Fruit fly (Drosophila melanogaster) whole organism, embryonic: Measurements from ENCODE around the gene Muc68D.

ENCODE experiments used
- ATbp ChIP-seq: fragments of 200-800 bp; sonication (Bioruptor generic); optimal IDR thresholded peaks from 2 replicates; lab custom pipeline; 2017; ENCODE audit warnings: missing biosample characterization, mild to moderate bottlenecking, missing genetic modification characterization, missing genetic modification reagents
- Antp ChIP-seq: fragments of 200-800 bp; sonication (Bioruptor generic); optimal IDR thresholded peaks from 3 replicates; lab custom pipeline; 2016; ENCODE audit warnings: missing biosample characterization, missing genetic modification characterization
- Atf-2 ChIP-seq: fragments of 200-800 bp; sonication (Bioruptor generic); optimal IDR thresholded peaks from 2 replicates; lab custom pipeline; 2016; ENCODE audit warnings: missing biosample characterization, missing genetic modification characterization
- Atf6 ChIP-seq: fragments of 200-800 bp; sonication (Bioruptor generic); IDR thresholded peaks from 2 replicates; pipeline ENCODE4 v1.3.6; 2022; ENCODE audit warnings: missing biosample characterization, missing genetic modification characterization
- Bdp1 ChIP-seq: fragments of 200-800 bp; sonication (Bioruptor generic); optimal IDR thresholded peaks from 3 replicates; lab custom pipeline; 2016; ENCODE audit warnings: missing biosample characterization, missing genetic modification characterization
- CG10366 ChIP-seq: fragments of 200-800 bp; sonication (Bioruptor generic); IDR thresholded peaks from 2 replicates; pipeline ENCODE4 v1.3.6; 2022; ENCODE audit warnings: missing biosample characterization, missing genetic modification characterization
- CG12155 ChIP-seq: fragments of 200-800 bp; sonication (Bioruptor generic); optimal IDR thresholded peaks from 3 replicates; lab custom pipeline; 2016; ENCODE audit warnings: missing biosample characterization, missing genetic modification characterization
- CG12236 ChIP-seq: fragments of 200-800 bp; sonication (Bioruptor generic); optimal IDR thresholded peaks from 2 replicates; lab custom pipeline; 2016; ENCODE audit warnings: missing biosample characterization, missing genetic modification characterization
- CG12299 ChIP-seq: fragments of 200-800 bp; sonication (Bioruptor generic); optimal IDR thresholded peaks from 2 replicates; lab custom pipeline; 2018; ENCODE audit warnings: missing biosample characterization, mild to moderate bottlenecking, missing genetic modification characterization
- CG14050 ChIP-seq: fragments of 200-800 bp; sonication (Bioruptor generic); IDR thresholded peaks from 3 replicates; pipeline ENCODE4 v1.3.6; 2022; ENCODE audit warnings: missing biosample characterization, missing genetic modification characterization
- CG14667 ChIP-seq: fragments of 200-800 bp; sonication (Bioruptor generic); IDR thresholded peaks from 2 replicates; pipeline ENCODE4 v1.3.6; 2022; ENCODE audit warnings: missing biosample characterization, missing genetic modification characterization
- CG15479 ChIP-seq: fragments of 200-800 bp; sonication (Bioruptor generic); optimal IDR thresholded peaks from 3 replicates; lab custom pipeline; 2019; ENCODE audit warnings: missing biosample characterization, mild to moderate bottlenecking, missing genetic modification characterization, moderate library complexity
- CG1647 ChIP-seq: fragments of 200-800 bp; sonication (Bioruptor generic); optimal IDR thresholded peaks from 3 replicates; lab custom pipeline; 2016; ENCODE audit warnings: missing biosample characterization, missing genetic modification characterization
- CG17802 ChIP-seq: fragments of 200-800 bp; sonication (Bioruptor generic); optimal IDR thresholded peaks from 2 replicates; lab custom pipeline; 2018; ENCODE audit warnings: missing biosample characterization, mild to moderate bottlenecking, missing genetic modification characterization, moderate library complexity
- CG1832 ChIP-seq: fragments of 200-800 bp; sonication (Bioruptor generic); optimal IDR thresholded peaks from 2 replicates; lab custom pipeline; 2017; ENCODE audit warnings: missing biosample characterization, mild to moderate bottlenecking, missing genetic modification characterization, inconsistent platforms
- CG2129 ChIP-seq: fragments of 200-800 bp; sonication (Bioruptor generic); IDR thresholded peaks from 2 replicates; pipeline ENCODE4 v1.3.6; 2022; ENCODE audit warnings: missing biosample characterization, missing genetic modification characterization; ENCODE audit not compliant: partially characterized antibody
- CG2199 ChIP-seq: fragments of 200-800 bp; sonication (Bioruptor generic); IDR thresholded peaks from 3 replicates; pipeline ENCODE4 v1.3.6; 2022; ENCODE audit warnings: missing biosample characterization, missing genetic modification characterization
- CG33213 ChIP-seq: fragments of 200-800 bp; sonication (Bioruptor generic); optimal IDR thresholded peaks from 3 replicates; lab custom pipeline; 2016; ENCODE audit warnings: missing biosample characterization, missing genetic modification characterization
- CG4282 ChIP-seq: fragments of 200-800 bp; sonication (Bioruptor generic); optimal IDR thresholded peaks from 2 replicates; lab custom pipeline; 2016; ENCODE audit warnings: missing biosample characterization, missing genetic modification characterization
- CG7839 ChIP-seq: fragments of 200-800 bp; sonication (Bioruptor generic); optimal IDR thresholded peaks from 3 replicates; lab custom pipeline; 2018; ENCODE audit warnings: missing biosample characterization, mild to moderate bottlenecking, missing genetic modification characterization, moderate library complexity
- CG7987 ChIP-seq: fragments of 200-800 bp; sonication (Bioruptor generic); optimal IDR thresholded peaks from 2 replicates; lab custom pipeline; 2018; ENCODE audit warnings: missing biosample characterization, mild to moderate bottlenecking, missing genetic modification characterization, moderate library complexity
- CG9876 ChIP-seq: fragments of 200-800 bp; sonication (Bioruptor generic); optimal IDR thresholded peaks from 2 replicates; lab custom pipeline; 2016; ENCODE audit warnings: missing biosample characterization, missing genetic modification characterization
- CG9932 ChIP-seq: fragments of 200-800 bp; sonication (Bioruptor generic); IDR thresholded peaks from 2 replicates; pipeline ENCODE4 v1.3.6; 2022; ENCODE audit warnings: missing biosample characterization, missing genetic modification characterization
- Doc3 ChIP-seq: fragments of 200-800 bp; sonication (Bioruptor generic); IDR thresholded peaks from 3 replicates; pipeline ENCODE4 v1.3.6; 2022; ENCODE audit warnings: missing biosample characterization, missing genetic modification characterization; ENCODE audit not compliant: partially characterized antibody
- E2f2 ChIP-seq: fragments of 200-800 bp; sonication (Bioruptor generic); IDR thresholded peaks from 2 replicates; pipeline ENCODE4 v1.3.6; 2022; ENCODE audit warnings: missing biosample characterization, missing genetic modification characterization
- H15 ChIP-seq: fragments of 200-800 bp; sonication (Bioruptor generic); IDR thresholded peaks from 3 replicates; pipeline ENCODE4 v1.3.6; 2022; ENCODE audit warnings: missing biosample characterization, missing genetic modification characterization
- HLH54F ChIP-seq: fragments of 200-800 bp; sonication (Bioruptor generic); optimal IDR thresholded peaks from 3 replicates; lab custom pipeline; 2016; ENCODE audit warnings: missing biosample characterization, missing genetic modification characterization
- Kr ChIP-seq: fragments of 200-800 bp; sonication (Bioruptor generic); optimal IDR thresholded peaks from 2 replicates; lab custom pipeline; 2017; ENCODE audit warnings: missing biosample characterization, mild to moderate bottlenecking, missing genetic modification characterization
- Lhr ChIP-seq: fragments of 200-800 bp; sonication (Bioruptor generic); optimal IDR thresholded peaks from 3 replicates; lab custom pipeline; 2017; ENCODE audit warnings: mild to moderate bottlenecking, missing biosample characterization, missing genetic modification reagents, missing genetic modification characterization
- Neu2 ChIP-seq: fragments of 200-800 bp; sonication (Bioruptor generic); optimal IDR thresholded peaks from 3 replicates; lab custom pipeline; 2016; ENCODE audit warnings: missing biosample characterization, missing genetic modification characterization, borderline replicate concordance
- Nf-YB ChIP-seq: fragments of 200-800 bp; sonication (Bioruptor generic); optimal IDR thresholded peaks from 3 replicates; lab custom pipeline; 2019; ENCODE audit warnings: missing biosample characterization, mild to moderate bottlenecking, missing genetic modification characterization, moderate library complexity
- Rx ChIP-seq: fragments of 200-800 bp; sonication (Bioruptor generic); IDR thresholded peaks from 2 replicates; pipeline ENCODE4 v1.3.6; 2022; ENCODE audit warnings: missing biosample characterization, missing genetic modification characterization
- Side ChIP-seq: fragments of 200-800 bp; sonication (Bioruptor generic); optimal IDR thresholded peaks from 2 replicates; lab custom pipeline; 2016; ENCODE audit warnings: missing biosample characterization, missing genetic modification characterization
- TFAM ChIP-seq: fragments of 200-800 bp; sonication (Bioruptor generic); optimal IDR thresholded peaks from 2 replicates; lab custom pipeline; 2017; ENCODE audit warnings: missing biosample characterization, missing genetic modification characterization, inconsistent platforms
- ash1 ChIP-seq: fragments of 200-800 bp; sonication (Bioruptor generic); optimal IDR thresholded peaks from 2 replicates; lab custom pipeline; 2018; ENCODE audit warnings: missing biosample characterization, mild to moderate bottlenecking, missing genetic modification characterization
- bigmax ChIP-seq: fragments of 200-800 bp; sonication (Bioruptor generic); optimal IDR thresholded peaks from 2 replicates; lab custom pipeline; 2018; ENCODE audit warnings: missing biosample characterization, mild to moderate bottlenecking, missing genetic modification characterization
- corto ChIP-seq: fragments of 200-800 bp; sonication (Bioruptor generic); optimal IDR thresholded peaks from 2 replicates; lab custom pipeline; 2016; ENCODE audit warnings: missing biosample characterization, mild to moderate bottlenecking, missing genetic modification characterization, moderate library complexity
- eve ChIP-seq, 2 experiments: fragments of >200 bp; optimal IDR thresholded peaks; 2 replicates each; lab custom pipeline; 2017; ENCODE audit warnings: missing biosample characterization in 2 of 2, missing genetic modification characterization in 2 of 2
- ewg ChIP-seq: fragments of 200-800 bp; sonication (Bioruptor generic); optimal IDR thresholded peaks from 3 replicates; lab custom pipeline; 2017; ENCODE audit warnings: mild to moderate bottlenecking, missing biosample characterization, missing genetic modification reagents, missing genetic modification characterization
- eyg ChIP-seq: fragments of 200-800 bp; sonication (Bioruptor generic); optimal IDR thresholded peaks from 3 replicates; lab custom pipeline; 2016; ENCODE audit warnings: missing biosample characterization, missing genetic modification characterization
- gfzf ChIP-seq: fragments of 200-800 bp; sonication (Bioruptor generic); optimal IDR thresholded peaks from 2 replicates; lab custom pipeline; 2016; ENCODE audit warnings: missing biosample characterization, mild to moderate bottlenecking, missing genetic modification characterization, moderate library complexity
- grau ChIP-seq: fragments of 200-800 bp; optimal IDR thresholded peaks from 3 replicates; lab custom pipeline; 2019; ENCODE audit warnings: missing biosample characterization, mild to moderate bottlenecking, missing genetic modification characterization, moderate library complexity
- gt ChIP-seq: fragments of 200-800 bp; sonication (Bioruptor generic); IDR thresholded peaks from 2 replicates; pipeline ENCODE4 v1.3.6; 2022; ENCODE audit warnings: missing biosample characterization, missing genetic modification characterization
- ind ChIP-seq: fragments of 200-800 bp; sonication (Bioruptor generic); optimal IDR thresholded peaks from 3 replicates; lab custom pipeline; 2016; ENCODE audit warnings: missing biosample characterization, missing genetic modification characterization
- kay ChIP-seq: fragments of 200-800 bp; sonication (Bioruptor generic); optimal IDR thresholded peaks from 2 replicates; lab custom pipeline; 2016; ENCODE audit warnings: missing biosample characterization, missing genetic modification characterization
- knrl ChIP-seq: fragments of 200-800 bp; sonication (Bioruptor generic); IDR thresholded peaks from 3 replicates; pipeline ENCODE4 v1.3.6; 2022; ENCODE audit warnings: missing biosample characterization, missing genetic modification characterization; ENCODE audit not compliant: partially characterized antibody
- lola ChIP-seq, 3 experiments: fragments of >200 bp in 2 of 3; fragments of 200-800 bp in 1 of 3; sonication (Bioruptor generic) in 1 of 3; optimal IDR thresholded peaks; 2 replicates each; lab custom pipeline; 2017 to 2019; ENCODE audit warnings: missing biosample characterization in 3 of 3, missing genetic modification characterization in 3 of 3, mild to moderate bottlenecking in 1 of 3, moderate library complexity in 1 of 3
- pfk ChIP-seq: fragments of 200-800 bp; sonication (Bioruptor generic); optimal IDR thresholded peaks from 2 replicates; lab custom pipeline; 2018; ENCODE audit warnings: missing biosample characterization, mild to moderate bottlenecking, missing genetic modification characterization, moderate library complexity
- sima ChIP-seq: fragments of 200-800 bp; sonication (Bioruptor generic); optimal IDR thresholded peaks from 2 replicates; lab custom pipeline; 2016; ENCODE audit warnings: missing biosample characterization, missing genetic modification characterization
- vnd ChIP-seq: fragments of 200-800 bp; sonication (Bioruptor generic); IDR thresholded peaks from 3 replicates; pipeline ENCODE4 v1.3.6; 2022; ENCODE audit warnings: missing biosample characterization, missing genetic modification characterization; ENCODE audit not compliant: partially characterized antibody
- wek ChIP-seq: fragments of 200-800 bp; sonication (Bioruptor generic); optimal IDR thresholded peaks from 3 replicates; lab custom pipeline; 2018; ENCODE audit warnings: missing biosample characterization, mild to moderate bottlenecking, missing genetic modification characterization, moderate library complexity

Muc68D gene

dm6 chr3L:11721498-11721946, 50.4 kb downstream of the Muc68D start (continued):
- TF ChIP-seq ewg (GFP tag; lab: Kevin White, UChicago) (no peak), knrl (GFP tag; lab: Robert Waterston, UW) (no peak), H15 (GFP tag; lab: Robert Waterston, UW) (no peak), Atf6 (no peak), Side (GFP tag; lab: Kevin White, UChicago) (no peak), CG15479 (GFP tag; lab: Kevin White, UChicago) (no peak), CG9932 (GFP tag; lab: Robert Waterston, UW) (peak; percentile 45), CG1647 (GFP tag; lab: Kevin White, UChicago) (no peak), eyg (GFP tag; lab: Kevin White, UChicago) (no peak), CG12299 (no peak), corto (GFP tag; lab: Kevin White, UChicago) (no peak), E2f2 (GFP tag; lab: Robert Waterston, UW) (no peak), Neu2 (GFP tag; lab: Kevin White, UChicago) (no peak), vnd (no peak), HLH54F (GFP tag; lab: Kevin White, UChicago) (peak; percentile 4), CG9876 (GFP tag; lab: Kevin White, UChicago) (no peak), Antp (GFP tag; lab: Kevin White, UChicago) (no peak), CG12236 (no peak), CG1832 (GFP tag; lab: Kevin White, UChicago) (no peak), kay (no peak), TFAM (GFP tag; lab: Kevin White, UChicago) (no peak), ind (no peak), wek (no peak), Rx (GFP tag; lab: Robert Waterston, UW) (no peak), Doc3 (GFP tag; lab: Robert Waterston, UW) (no peak), CG2129 (GFP tag; lab: Robert Waterston, UW) (no peak), lola (GFP tag; optimal IDR thresholded peaks at IDR 0.05; lab: Kevin White, UChicago) (no peak), CG4282 (GFP tag; lab: Kevin White, UChicago) (no peak), Bdp1 (GFP tag; lab: Kevin White, UChicago) (no peak), CG14050 (GFP tag; lab: Robert Waterston, UW) (peak; percentile 25; the same call in 1 of the 3 replicates), bigmax (GFP tag; lab: Kevin White, UChicago) (no peak), CG33213 (no peak), eve (GFP tag; optimal IDR thresholded peaks at IDR 0.05; lab: Kevin White, UChicago) (no peak), CG10366 (no peak; the same call in 1 of the 2 replicates), CG7839 (tag; lab: Kevin White, UChicago) (peak; percentile 38), grau (peak; percentile 89), Nf-YB (no peak), gt (GFP tag; lab: Robert Waterston, UW) (no peak), CG7987 (GFP tag; lab: Kevin White, UChicago) (peak; percentile 96), pfk (GFP tag; lab: Kevin White, UChicago) (no peak), CG12155 (no peak), Lhr (no peak), CG17802 (tag; lab: Kevin White, UChicago) (no peak), ash1 (no peak), Kr (GFP tag; lab: Kevin White, UChicago) (no peak), Atf-2 (GFP tag; lab: Kevin White, UChicago) (no peak), ATbp (GFP tag; lab: Kevin White, UChicago) (no peak), CG2199 (GFP tag; lab: Robert Waterston, UW) (no peak), gfzf (GFP tag; lab: Kevin White, UChicago) (no peak), sima (no peak), CG14667 (GFP tag; lab: Robert Waterston, UW) (no peak)
